Worm (Caenorhabditis elegans): ENCODE measurements around the gene fbxa-26.

Gene fbxa-26

ce11 chrIII:1326490-1326889, 15.8 kb downstream of the fbxa-26 start, which contains the start of gene Y82E9BL.18:
Gene Y82E9BL.18 (plus strand): TSS chrIII:1326790.
- TF ChIP-seq hmg-4 (GFP tag; optimal IDR thresholded peaks at IDR 0.05) (no peak), tbx-37 (GFP tag; conservative IDR thresholded peaks at IDR 0.05) (no peak), ceh-36 (tag; optimal IDR thresholded peaks at IDR 0.05) (no peak), tra-4 (tag; optimal IDR thresholded peaks at IDR 0.05) (no peak), flt-1 (GFP tag; IDR thresholded peaks at IDR 0.05) (no peak), pes-1 (GFP tag; IDR thresholded peaks at IDR 0.05) (no peak), sea-1 (GFP tag; conservative IDR thresholded peaks at IDR 0.05) (no peak)

ce11 chrIII:1324513-1324912, 17.8 kb downstream of the fbxa-26 start, which contains the start of gene fbxa-14:
Gene fbxa-14 (minus strand): TSS chrIII:1324613.
- TF ChIP-seq tbx-11 (GFP tag; IDR thresholded peaks at IDR 0.05) (no peak), ets-7 (tag; optimal IDR thresholded peaks at IDR 0.05) (no peak), F13C5.2 (tag; optimal IDR thresholded peaks at IDR 0.05) (no peak), tra-4 (tag; optimal IDR thresholded peaks at IDR 0.05) (no peak), hnd-1 (tag; optimal IDR thresholded peaks at IDR 0.05) (no peak), ceh-13 (GFP tag; optimal IDR thresholded peaks at IDR 0.05) (no peak), hmbx-1 (tag; optimal IDR thresholded peaks at IDR 0.05) (no peak), ama-1 (optimal IDR thresholded peaks at IDR 0.05) (no peak), scrt-1 (GFP tag; IDR thresholded peaks at IDR 0.05) (no peak), B0310.2 (tag; optimal IDR thresholded peaks at IDR 0.05) (no peak), hmg-4 (GFP tag; optimal IDR thresholded peaks at IDR 0.05) (no peak), flt-1 (GFP tag; IDR thresholded peaks at IDR 0.05) (no peak), pes-1 (GFP tag; IDR thresholded peaks at IDR 0.05) (no peak), sea-1 (GFP tag; conservative IDR thresholded peaks at IDR 0.05) (no peak), aly-1 (tag; optimal IDR thresholded peaks at IDR 0.05) (no peak), ceh-36 (tag; optimal IDR thresholded peaks at IDR 0.05) (no peak), tbx-37 (GFP tag; conservative IDR thresholded peaks at IDR 0.05) (no peak)

- TF ChIP-seq scrt-1 (GFP tag; IDR thresholded peaks at IDR 0.05), result no peak
- TF ChIP-seq pes-1 (GFP tag; IDR thresholded peaks at IDR 0.05), result no peak
Observed at ce11 chrIII:1323555-1323954, 18.8 kb downstream of the fbxa-26 start.

ce11 chrIII:1321561-1321960, 20.8 kb downstream of the fbxa-26 start, which contains the start of gene fbxa-15:
Gene fbxa-15 (minus strand): TSS chrIII:1321661.
- TF ChIP-seq F13C5.2 (tag; optimal IDR thresholded peaks at IDR 0.05) (no peak), ama-1 (optimal IDR thresholded peaks at IDR 0.05) (no peak), hmg-4 (GFP tag; optimal IDR thresholded peaks at IDR 0.05) (no peak)

ce11 chrIII:1315038-1315437, 27.3 kb downstream of the fbxa-26 start, which contains the start of the genes fbxa-80 and fbxa-19:
Gene fbxa-80 (minus strand): TSS chrIII:1315210.
Gene fbxa-19 (plus strand): TSS chrIII:1315401.
- no peak for TF ChIP-seq hnd-1 (tag; optimal IDR thresholded peaks at IDR 0.05)
- no peak for TF ChIP-seq hmbx-1 (tag; optimal IDR thresholded peaks at IDR 0.05)
- no peak for TF ChIP-seq sea-1 (GFP tag; conservative IDR thresholded peaks at IDR 0.05)
- no peak for TF ChIP-seq flt-1 (GFP tag; IDR thresholded peaks at IDR 0.05)
- TF ChIP-seq ama-1 (optimal IDR thresholded peaks at IDR 0.05), result no peak
- TF ChIP-seq tbx-37 (GFP tag; conservative IDR thresholded peaks at IDR 0.05), result no peak
- TF ChIP-seq aly-1 (tag; optimal IDR thresholded peaks at IDR 0.05), result no peak
- TF ChIP-seq ets-7 (tag; optimal IDR thresholded peaks at IDR 0.05), result no peak
- no peak for TF ChIP-seq tra-4 (tag; optimal IDR thresholded peaks at IDR 0.05)
- TF ChIP-seq F13C5.2 (tag; optimal IDR thresholded peaks at IDR 0.05), result no peak
- TF ChIP-seq ceh-13 (GFP tag; optimal IDR thresholded peaks at IDR 0.05), result no peak
- no peak for TF ChIP-seq scrt-1 (GFP tag; IDR thresholded peaks at IDR 0.05)
- TF ChIP-seq tbx-11 (GFP tag; IDR thresholded peaks at IDR 0.05), result no peak
- TF ChIP-seq B0310.2 (tag; optimal IDR thresholded peaks at IDR 0.05), result no peak
- TF ChIP-seq ceh-36 (tag; optimal IDR thresholded peaks at IDR 0.05), result no peak
- no peak for TF ChIP-seq pes-1 (GFP tag; IDR thresholded peaks at IDR 0.05)
- no peak for TF ChIP-seq hmg-4 (GFP tag; optimal IDR thresholded peaks at IDR 0.05)

ce11 chrIII:1314283-1314682, 28.0 kb downstream of the fbxa-26 start:
- TF ChIP-seq sea-1 (GFP tag; conservative IDR thresholded peaks at IDR 0.05) (no peak), hmbx-1 (tag; optimal IDR thresholded peaks at IDR 0.05) (no peak), ceh-36 (tag; optimal IDR thresholded peaks at IDR 0.05) (no peak), tbx-37 (GFP tag; conservative IDR thresholded peaks at IDR 0.05) (no peak), tra-4 (tag; optimal IDR thresholded peaks at IDR 0.05) (no peak), hmg-4 (GFP tag; optimal IDR thresholded peaks at IDR 0.05) (no peak), ama-1 (optimal IDR thresholded peaks at IDR 0.05) (no peak), ets-7 (tag; optimal IDR thresholded peaks at IDR 0.05) (no peak), tbx-11 (GFP tag; IDR thresholded peaks at IDR 0.05) (no peak), B0310.2 (tag; optimal IDR thresholded peaks at IDR 0.05) (no peak), hnd-1 (tag; optimal IDR thresholded peaks at IDR 0.05) (no peak), aly-1 (tag; optimal IDR thresholded peaks at IDR 0.05) (no peak), pes-1 (GFP tag; IDR thresholded peaks at IDR 0.05) (no peak), scrt-1 (GFP tag; IDR thresholded peaks at IDR 0.05) (no peak), F13C5.2 (tag; optimal IDR thresholded peaks at IDR 0.05) (no peak), ceh-13 (GFP tag; optimal IDR thresholded peaks at IDR 0.05) (no peak), flt-1 (GFP tag; IDR thresholded peaks at IDR 0.05) (no peak)

- TF ChIP-seq pes-1 (GFP tag; IDR thresholded peaks at IDR 0.05) (no peak), tra-4 (tag; optimal IDR thresholded peaks at IDR 0.05) (no peak), ceh-13 (GFP tag; optimal IDR thresholded peaks at IDR 0.05) (no peak), tbx-11 (GFP tag; IDR thresholded peaks at IDR 0.05) (no peak), F13C5.2 (tag; optimal IDR thresholded peaks at IDR 0.05) (no peak), hmg-4 (GFP tag; optimal IDR thresholded peaks at IDR 0.05) (no peak), scrt-1 (GFP tag; IDR thresholded peaks at IDR 0.05) (no peak), B0310.2 (tag; optimal IDR thresholded peaks at IDR 0.05) (no peak), ceh-36 (tag; optimal IDR thresholded peaks at IDR 0.05) (no peak), aly-1 (tag; optimal IDR thresholded peaks at IDR 0.05) (no peak), sea-1 (GFP tag; conservative IDR thresholded peaks at IDR 0.05) (no peak), tbx-37 (GFP tag; conservative IDR thresholded peaks at IDR 0.05) (no peak), hmbx-1 (tag; optimal IDR thresholded peaks at IDR 0.05) (no peak), flt-1 (GFP tag; IDR thresholded peaks at IDR 0.05) (no peak), hnd-1 (tag; optimal IDR thresholded peaks at IDR 0.05) (no peak), ama-1 (optimal IDR thresholded peaks at IDR 0.05) (no peak)
Observed at ce11 chrIII:1311367-1311766, 31.0 kb downstream of the fbxa-26 start.
